Worm (Caenorhabditis elegans): ENCODE measurements around the gene srv-30.
"Not testable (repeated sequence)": the region's sequence is repeated elsewhere in the genome, so short reads cannot be mapped to it uniquely, and the experiment has no call there.

srv-30 gene

DNA sequence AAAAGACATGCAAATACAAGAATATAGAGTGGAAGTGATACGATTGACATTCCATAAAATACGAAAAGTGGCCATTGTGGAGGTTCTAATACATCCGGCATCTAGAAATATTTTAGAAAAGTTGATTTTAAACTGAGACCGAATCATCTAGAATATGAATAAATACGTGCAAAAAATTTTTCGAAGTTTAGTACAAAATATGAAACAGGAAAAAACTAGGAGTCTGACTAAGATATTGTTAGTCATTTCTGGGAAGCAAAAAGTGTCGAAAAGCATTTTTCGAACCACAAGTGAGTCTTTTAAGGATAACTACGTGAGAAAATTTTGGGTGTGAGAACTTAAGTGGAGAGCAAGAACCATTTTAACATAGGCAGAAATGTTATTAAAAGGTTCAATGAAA, 12.9 kb upstream of the srv-30 start, which contains the start of gene srv-32:
Gene srv-32 (minus strand): TSS at position 101 of the 400 bp plus-strand sequence.
- TF ChIP-seq T22C8.4 (GFP tag; IDR thresholded peaks at IDR 0.05) (no peak), tab-1 (GFP tag; IDR thresholded peaks at IDR 0.05) (no peak), ztf-23 (GFP tag; IDR thresholded peaks at IDR 0.05) (no peak), klf-2 (GFP tag; conservative IDR thresholded peaks at IDR 0.05) (no peak)

DNA sequence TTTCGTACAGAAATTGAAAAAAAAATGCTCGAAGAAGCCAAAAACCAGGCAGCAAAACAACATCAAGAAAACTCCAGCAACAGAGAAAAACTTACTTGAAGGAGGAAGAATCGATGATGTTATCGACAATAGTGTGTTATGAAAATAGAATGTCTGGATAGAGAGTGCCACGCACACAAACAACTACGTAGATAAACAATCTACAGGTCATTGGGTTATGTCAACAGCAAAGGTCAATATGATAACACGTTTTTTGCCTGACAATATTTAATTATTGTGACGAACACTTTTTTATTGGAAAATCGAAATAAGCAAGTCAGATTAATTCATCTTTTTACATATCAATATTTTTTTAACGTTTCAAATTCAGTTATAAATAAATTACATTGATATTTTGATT, 10.1 kb upstream of the srv-30 start, which contains the start of gene sams-5:
Gene sams-5 (minus strand): TSS at position 131 of the 400 bp plus-strand sequence.
- TF ChIP-seq med-1 (GFP tag; optimal IDR thresholded peaks at IDR 0.05; ENCODE audit: insufficient read depth) = no peak

DNA sequence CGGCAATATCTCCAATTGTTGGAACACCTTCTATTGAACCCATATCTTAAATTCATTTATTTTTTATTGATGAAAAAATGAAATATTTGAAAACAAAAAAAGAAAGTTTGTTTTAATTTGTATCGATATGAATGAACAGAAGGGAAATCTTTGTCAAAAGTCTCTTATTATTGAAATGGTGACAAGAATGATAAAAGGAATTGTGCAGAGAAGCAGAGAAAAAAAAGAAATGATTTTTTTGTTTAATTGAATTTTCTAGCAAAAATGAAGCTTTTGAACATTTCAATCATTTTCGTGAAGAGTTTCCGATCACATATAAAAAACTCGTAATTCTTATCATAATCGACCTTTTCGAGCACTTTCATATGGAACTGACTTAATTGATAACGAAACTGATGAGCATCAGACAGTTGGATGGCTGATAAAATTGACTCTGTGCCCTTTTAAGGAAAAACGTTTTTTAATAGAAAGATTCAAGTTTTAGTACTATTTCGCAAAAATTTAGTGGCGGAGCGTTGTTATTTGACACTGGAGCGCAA, 6.5 kb upstream of the srv-30 start, which contains the start of the genes aat-4 and T13A10.1:
Gene aat-4 (minus strand): TSS at position 51 of the 539 bp plus-strand sequence.
Gene T13A10.1 (plus strand): TSS at position 411 of the 539 bp plus-strand sequence.
- TF ChIP-seq klf-2 (GFP tag; conservative IDR thresholded peaks at IDR 0.05) = no peak
- TF ChIP-seq med-1 (GFP tag; optimal IDR thresholded peaks at IDR 0.05; ENCODE audit: insufficient read depth) = no peak
- TF ChIP-seq ref-1 (GFP tag; conservative IDR thresholded peaks at IDR 0.05) = no peak
- TF ChIP-seq ztf-29 (GFP tag; IDR thresholded peaks at IDR 0.05) = no peak
- TF ChIP-seq tab-1 (GFP tag; IDR thresholded peaks at IDR 0.05) = no peak
- no peak for TF ChIP-seq cog-1 (tag; optimal IDR thresholded peaks at IDR 0.05)
- TF ChIP-seq ztf-23 (GFP tag; IDR thresholded peaks at IDR 0.05) = no peak
- TF ChIP-seq flt-1 (GFP tag; IDR thresholded peaks at IDR 0.05) = no peak
- no peak for TF ChIP-seq T22C8.4 (GFP tag; IDR thresholded peaks at IDR 0.05)

DNA sequence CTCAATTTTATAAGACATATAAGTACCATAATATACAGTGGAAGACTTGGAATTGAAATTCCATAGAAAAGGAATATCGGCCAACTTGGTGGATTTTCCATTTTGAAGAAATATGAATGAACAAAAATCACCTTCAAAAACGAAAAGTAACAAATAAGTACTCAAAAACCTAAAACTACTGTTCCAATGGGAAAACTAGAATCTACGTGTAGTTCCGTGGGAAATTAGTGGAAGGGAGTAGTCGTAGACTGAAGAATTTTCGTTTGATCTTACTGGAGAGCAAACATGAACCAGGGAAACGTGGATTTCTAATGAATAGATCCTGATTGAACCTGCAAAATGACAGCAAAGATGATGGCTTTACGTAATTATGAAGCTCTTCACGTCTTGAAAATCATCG, 2.7 kb upstream of the srv-30 start, which contains the start of gene srv-31:
Gene srv-31 (minus strand): TSS at position 101 of the 400 bp plus-strand sequence.
- TF ChIP-seq flt-1 (GFP tag; IDR thresholded peaks at IDR 0.05) = no peak
- TF ChIP-seq med-1 (GFP tag; optimal IDR thresholded peaks at IDR 0.05; ENCODE audit: insufficient read depth) = no peak
- TF ChIP-seq klf-2 (GFP tag; conservative IDR thresholded peaks at IDR 0.05) = no peak

DNA sequence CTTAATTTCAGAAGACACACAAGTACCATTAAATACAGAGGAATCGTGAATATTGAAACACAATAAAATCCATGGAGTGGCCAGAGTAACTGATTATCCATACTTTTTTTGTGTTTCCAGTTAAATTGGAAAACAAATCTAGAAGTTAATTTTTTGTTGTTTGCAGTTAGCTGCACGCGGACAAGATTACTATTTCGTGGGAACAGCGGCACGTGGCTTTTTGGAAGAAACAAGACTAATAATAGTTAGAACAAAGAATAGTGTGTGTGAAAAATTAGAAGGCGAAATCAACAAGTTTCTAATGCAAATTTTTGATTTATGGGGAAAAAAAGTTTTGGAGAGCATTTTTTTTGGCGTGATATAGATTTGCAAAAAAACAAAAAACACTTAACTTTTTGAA, 2.7 kb downstream of the srv-30 start, which contains the start of gene srv-29:
Gene srv-29 (minus strand): TSS at position 101 of the 400 bp plus-strand sequence.
- no peak for TF ChIP-seq ztf-29 (GFP tag; IDR thresholded peaks at IDR 0.05)
- no peak for TF ChIP-seq med-1 (GFP tag; optimal IDR thresholded peaks at IDR 0.05; ENCODE audit: insufficient read depth)
- no peak for TF ChIP-seq T22C8.4 (GFP tag; IDR thresholded peaks at IDR 0.05)
- no peak for TF ChIP-seq cog-1 (tag; optimal IDR thresholded peaks at IDR 0.05)
- no peak for TF ChIP-seq tab-1 (GFP tag; IDR thresholded peaks at IDR 0.05)
- no peak for TF ChIP-seq klf-2 (GFP tag; conservative IDR thresholded peaks at IDR 0.05)

DNA sequence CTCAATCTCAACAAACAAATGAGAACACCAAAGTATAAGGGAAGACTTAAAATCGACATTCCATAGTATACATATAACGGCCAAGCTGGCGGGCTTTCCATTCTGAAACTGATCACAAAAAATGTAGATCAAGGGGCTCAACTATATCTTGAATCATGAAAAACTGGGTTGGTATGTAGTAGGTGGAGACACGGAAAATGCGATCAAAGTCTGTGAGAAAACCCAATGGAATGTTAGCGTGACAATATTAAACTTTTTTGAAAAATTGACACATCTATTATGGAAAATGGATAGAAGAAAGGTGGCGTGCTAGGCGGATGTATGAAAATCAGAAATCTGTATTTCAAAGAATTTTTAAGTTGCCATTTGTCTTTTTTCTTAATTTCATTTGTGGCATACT, 6.0 kb downstream of the srv-30 start, which contains the start of gene srv-28:
Gene srv-28 (minus strand): TSS at position 101 of the 400 bp plus-strand sequence.
- TF ChIP-seq ref-1 (GFP tag; conservative IDR thresholded peaks at IDR 0.05) = no peak
- no peak for TF ChIP-seq med-1 (GFP tag; optimal IDR thresholded peaks at IDR 0.05; ENCODE audit: insufficient read depth)
- no peak for TF ChIP-seq T22C8.4 (GFP tag; IDR thresholded peaks at IDR 0.05)
- TF ChIP-seq cog-1 (tag; optimal IDR thresholded peaks at IDR 0.05) = no peak
- no peak for TF ChIP-seq klf-2 (GFP tag; conservative IDR thresholded peaks at IDR 0.05)
- no peak for TF ChIP-seq ztf-29 (GFP tag; IDR thresholded peaks at IDR 0.05)
- TF ChIP-seq ztf-23 (GFP tag; IDR thresholded peaks at IDR 0.05) = no peak
- no peak for TF ChIP-seq tab-1 (GFP tag; IDR thresholded peaks at IDR 0.05)

DNA sequence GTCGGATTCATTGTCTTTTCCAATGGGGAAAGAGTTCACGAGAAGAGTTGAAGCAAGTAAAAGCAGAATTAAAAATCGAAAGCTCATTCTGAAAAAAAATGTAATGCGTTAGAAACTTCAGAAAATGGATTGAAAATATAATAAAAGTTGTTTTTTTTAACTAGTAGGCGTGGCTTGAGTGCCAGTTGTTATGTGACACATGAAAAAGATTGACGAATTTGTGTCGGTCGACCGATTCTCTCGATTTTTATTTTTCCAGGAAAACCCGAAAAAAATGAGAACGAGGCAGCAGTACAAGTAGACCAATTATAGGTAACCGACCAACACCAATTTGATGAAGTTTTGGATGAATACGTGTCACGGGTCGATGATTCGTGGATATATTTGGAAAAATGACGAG, 9.5 kb downstream of the srv-30 start, which contains the start of gene nlp-16:
Gene nlp-16 (minus strand): TSS at position 101 of the 400 bp plus-strand sequence.
- TF ChIP-seq tab-1 (GFP tag; IDR thresholded peaks at IDR 0.05) (no peak), ref-1 (GFP tag; conservative IDR thresholded peaks at IDR 0.05) (no peak), klf-2 (GFP tag; conservative IDR thresholded peaks at IDR 0.05) (no peak), cog-1 (tag; optimal IDR thresholded peaks at IDR 0.05) (no peak), T22C8.4 (GFP tag; IDR thresholded peaks at IDR 0.05) (no peak), ztf-23 (GFP tag; IDR thresholded peaks at IDR 0.05) (no peak), med-1 (GFP tag; optimal IDR thresholded peaks at IDR 0.05; ENCODE audit: insufficient read depth) (no peak), ztf-29 (GFP tag; IDR thresholded peaks at IDR 0.05) (no peak), flt-1 (GFP tag; IDR thresholded peaks at IDR 0.05) (no peak)

DNA sequence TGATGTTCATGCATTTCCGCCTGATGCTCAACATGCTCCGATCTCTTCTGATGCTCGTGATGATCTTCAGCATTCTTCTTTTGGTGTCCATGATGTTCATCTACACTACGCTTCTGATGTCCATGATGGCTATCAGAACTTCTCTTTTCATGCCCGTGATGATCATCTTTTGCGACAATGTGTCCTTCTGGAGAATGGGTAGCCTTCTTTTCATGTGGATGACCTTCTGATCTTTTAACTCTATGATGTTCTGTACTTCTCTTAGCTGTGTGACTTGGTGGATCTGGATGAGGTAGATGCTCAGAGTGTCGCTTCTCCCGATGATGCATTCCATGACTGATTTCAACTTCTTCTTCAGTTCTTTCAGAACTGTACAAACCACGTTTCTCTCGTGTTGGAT, 10.3 kb downstream of the srv-30 start:
- no peak for TF ChIP-seq T22C8.4 (GFP tag; IDR thresholded peaks at IDR 0.05)
- no peak for TF ChIP-seq ztf-23 (GFP tag; IDR thresholded peaks at IDR 0.05)
- TF ChIP-seq med-1 (GFP tag; optimal IDR thresholded peaks at IDR 0.05; ENCODE audit: insufficient read depth) = no peak
- no peak for TF ChIP-seq tab-1 (GFP tag; IDR thresholded peaks at IDR 0.05)
- TF ChIP-seq flt-1 (GFP tag; IDR thresholded peaks at IDR 0.05) = no peak
- no peak for TF ChIP-seq ztf-29 (GFP tag; IDR thresholded peaks at IDR 0.05)
- no peak for TF ChIP-seq ref-1 (GFP tag; conservative IDR thresholded peaks at IDR 0.05)
- TF ChIP-seq klf-2 (GFP tag; conservative IDR thresholded peaks at IDR 0.05) = no peak
- TF ChIP-seq cog-1 (tag; optimal IDR thresholded peaks at IDR 0.05) = no peak

DNA sequence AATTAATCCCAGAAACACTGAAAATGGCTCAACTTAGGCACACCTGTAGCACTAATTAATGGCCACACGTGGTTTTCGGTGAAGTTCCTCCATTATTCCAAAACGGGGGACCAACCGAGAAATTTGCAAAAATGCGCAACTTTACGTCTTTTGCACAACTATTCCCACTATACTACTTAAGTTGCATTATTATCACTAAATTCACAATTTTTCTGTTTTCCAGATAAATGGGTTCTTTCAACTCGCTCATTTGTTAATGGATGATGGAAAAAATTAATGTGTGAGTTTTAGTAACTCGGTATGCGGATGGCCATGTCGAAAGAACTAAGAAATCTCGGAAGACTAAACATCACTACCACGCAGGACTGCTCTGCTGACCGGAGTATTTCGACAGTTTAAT, 14.6 kb downstream of the srv-30 start, which contains the start of gene T13A10.64:
Gene T13A10.64 (plus strand): TSS at position 301 of the 400 bp plus-strand sequence.
- no peak for TF ChIP-seq med-1 (GFP tag; optimal IDR thresholded peaks at IDR 0.05; ENCODE audit: insufficient read depth)
- TF ChIP-seq tab-1 (GFP tag; IDR thresholded peaks at IDR 0.05) = no peak

DNA sequence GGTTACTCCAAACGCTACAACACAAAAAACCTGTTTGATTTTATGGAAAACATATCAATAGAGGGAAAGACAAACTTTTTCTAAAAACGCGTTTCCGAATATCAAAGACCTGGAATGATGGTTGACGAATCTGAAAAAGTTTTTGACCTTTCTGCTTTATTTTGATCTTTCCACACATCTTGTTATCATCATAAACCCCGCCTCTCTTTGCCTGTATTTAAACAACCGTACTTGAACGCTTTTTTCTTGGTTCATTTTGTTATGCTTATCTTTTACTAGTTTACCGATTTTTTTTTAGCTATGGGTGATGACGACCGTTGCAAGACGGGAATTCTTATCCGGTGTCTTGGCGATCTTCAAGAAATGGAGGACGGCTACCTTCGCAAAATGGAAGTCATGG, 16.2 kb downstream of the srv-30 start, which contains the start of gene T13A10.2:
Gene T13A10.2 (plus strand): TSS at position 301 of the 400 bp plus-strand sequence.
- TF ChIP-seq T22C8.4 (GFP tag; IDR thresholded peaks at IDR 0.05); klf-2 (GFP tag; conservative IDR thresholded peaks at IDR 0.05); ztf-23 (GFP tag; IDR thresholded peaks at IDR 0.05): not testable (repeated sequence)
